Fruit fly (Drosophila melanogaster) ovary, adult (tissue): ENCODE measurements around the gene CG31875.

Experiments
- CG17801 ChIP-seq: fragments of 200-800 bp; optimal IDR thresholded peaks from 2 replicates; lab custom pipeline; 2019; ENCODE audit warnings: missing biosample characterization, mild to moderate bottlenecking, missing genetic modification characterization, moderate library complexity; ENCODE audit not compliant: partially characterized antibody

CG31875 gene

dm6 chr2L:10002408-10003358 lies at the start of gene CG31875, which contains the start of gene SoYb:
Gene CG31875, minus strand, starts transcription at chr2L:10002736.
Gene SoYb, minus strand, starts transcription at chr2L:10002736.
- peak; percentile 50 for TF ChIP-seq CG17801 (GFP tag; lab: Kevin White, UChicago)

- TF ChIP-seq CG17801 (GFP tag; lab: Kevin White, UChicago) = no peak
Observed at dm6 chr2L:10049280-10049679, 46.7 kb upstream of the CG31875 start, which contains the start of gene CG33301. Gene CG33301, plus strand, starts transcription at chr2L:10049580.

- TF ChIP-seq CG17801 (GFP tag; lab: Kevin White, UChicago) = no peak
Observed at dm6 chr2L:10035786-10036364, 33.3 kb upstream of the CG31875 start.

- TF ChIP-seq CG17801 (GFP tag; lab: Kevin White, UChicago) = no peak
Observed at dm6 chr2L:10033410-10033809, 30.9 kb upstream of the CG31875 start.

- TF ChIP-seq CG17801 (GFP tag; lab: Kevin White, UChicago) = no peak
Observed at dm6 chr2L:10032415-10032814, 29.9 kb upstream of the CG31875 start, which contains the start of gene obst-B. Gene obst-B, plus strand, starts transcription at chr2L:10032690.

dm6 chr2L:10026376-10026775 lies 23.8 kb upstream of the CG31875 start, which contains the start of gene CG13127:
Gene CG13127, plus strand, starts transcription at chr2L:10026676.
- TF ChIP-seq CG17801 (GFP tag; lab: Kevin White, UChicago) = no peak

- TF ChIP-seq CG17801 (GFP tag; lab: Kevin White, UChicago) = no peak
Observed at dm6 chr2L:10017363-10017762, 14.8 kb upstream of the CG31875 start, which contains the start of gene CG13131. Gene CG13131, minus strand, starts transcription at chr2L:10017463.

dm6 chr2L:10009800-10010658 lies 7.5 kb upstream of the CG31875 start:
- peak; percentile 98 for TF ChIP-seq CG17801 (GFP tag; lab: Kevin White, UChicago)

- peak; percentile 47 for TF ChIP-seq CG17801 (GFP tag; lab: Kevin White, UChicago)
Observed at dm6 chr2L:10009293-10009695, 6.8 kb upstream of the CG31875 start, which contains the start of gene Trp1. Gene Trp1, plus strand, starts transcription at chr2L:10009381.

- TF ChIP-seq CG17801 (GFP tag; lab: Kevin White, UChicago) = no peak
Observed at dm6 chr2L:10004574-10004973, 2.0 kb upstream of the CG31875 start.

- TF ChIP-seq CG17801 (GFP tag; lab: Kevin White, UChicago) = peak; percentile 63
Observed at dm6 chr2L:10003593-10003992, 1.1 kb upstream of the CG31875 start, which contains the start of gene Ndf. Gene Ndf, plus strand, starts transcription at chr2L:10003832.

- TF ChIP-seq CG17801 (GFP tag; lab: Kevin White, UChicago) = no peak
Observed at dm6 chr2L:9996553-9996952, 6.0 kb downstream of the CG31875 start.

- no peak for TF ChIP-seq CG17801 (GFP tag; lab: Kevin White, UChicago)
Observed at dm6 chr2L:9994382-9994781, 8.2 kb downstream of the CG31875 start.

- TF ChIP-seq CG17801 (GFP tag; lab: Kevin White, UChicago) = no peak
Observed at dm6 chr2L:9989846-9990506, 12.6 kb downstream of the CG31875 start.
